Worm (Caenorhabditis elegans) whole organism, L3 larva: ENCODE results near the gene B0024.3.

ENCODE experiments used
- egl-27 ChIP-seq: sonication (generic microtip); optimal IDR thresholded peaks from 4 replicates; lab custom pipeline; 2017; ENCODE audit warnings: missing biosample characterization, missing genetic modification reagents, missing genetic modification characterization
- elt-1 ChIP-seq: fragments of 150-350 bp; optimal IDR thresholded peaks from 2 replicates; lab custom pipeline; 2014; ENCODE audit warnings: missing biosample characterization, missing genetic modification characterization
- nfya-1 ChIP-seq: sonication (generic microtip); optimal IDR thresholded peaks from 2 replicates; lab custom pipeline; 2017; ENCODE audit warnings: missing genetic modification characterization, mild to moderate bottlenecking, missing compliant biosample characterization, antibody characterized with exemption, moderate library complexity; ENCODE audit not compliant: insufficient read depth
- nhr-77 ChIP-seq: fragments of 150-350 bp; optimal IDR thresholded peaks from 2 replicates; lab custom pipeline; 2014; ENCODE audit warnings: missing biosample characterization, missing genetic modification characterization

DNA sequence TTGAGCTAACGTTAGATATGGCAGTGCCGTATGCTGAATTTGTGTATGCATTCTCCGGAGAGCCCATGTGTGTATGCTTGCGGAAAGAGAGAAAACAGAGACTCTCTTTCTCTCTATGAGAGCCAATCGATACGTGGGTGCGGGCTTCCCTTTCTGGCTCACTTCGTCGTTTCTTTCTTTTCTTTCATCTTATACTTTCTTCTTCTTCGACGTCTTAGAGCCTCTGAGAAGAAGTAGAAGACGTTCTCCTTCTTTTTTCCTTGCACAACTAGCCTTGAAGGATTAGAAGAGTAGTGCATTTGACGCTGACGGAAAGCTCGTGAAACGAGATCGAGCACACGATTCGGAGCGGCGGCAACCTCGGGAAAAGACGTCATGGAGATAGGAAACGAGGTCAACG is 13.5 kb upstream of the B0024.3 start:
- TF ChIP-seq elt-1 (peak; percentile 67), nfya-1 (tag; lab: Kevin White, UChicago) (peak; percentile 77), nhr-77 (tag; lab: Kevin White, UChicago) (no peak), egl-27 (tag; lab: Kevin White, UChicago) (no peak)
